Worm (Caenorhabditis elegans) whole organism, L1 larva: Measurements from ENCODE around the gene Y110A2AL.5.

Experiments
- C34B4.2 ChIP-seq: sonication (generic microtip); optimal IDR thresholded peaks from 2 replicates; lab custom pipeline; 2017; ENCODE audit warnings: mild to moderate bottlenecking, missing genetic modification characterization, missing compliant biosample characterization
- Y116A8C.19 ChIP-seq: sonication (generic microtip); optimal IDR thresholded peaks from 2 replicates; lab custom pipeline; 2016; ENCODE audit warnings: missing compliant biosample characterization, missing genetic modification characterization, borderline replicate concordance
- blmp-1 ChIP-seq: fragments of 150-350 bp; optimal IDR thresholded peaks from 2 replicates; lab custom pipeline; 2014; ENCODE audit warnings: missing biosample characterization, missing genetic modification characterization
- ceh-8 ChIP-seq: fragments of 200-800 bp; sonication (Bioruptor generic); optimal IDR thresholded peaks from 2 replicates; lab custom pipeline; 2018; ENCODE audit warnings: mild to moderate bottlenecking, missing genetic modification characterization, moderate library complexity, missing compliant biosample characterization
- ceh-82 ChIP-seq, 3 experiments: fragments of 150-350 bp in 1 of 3; sonication (generic microtip) in 2 of 3; optimal IDR thresholded peaks; 2 replicates each; lab custom pipeline; 2014 to 2017; ENCODE audit warnings: missing biosample characterization in 3 of 3, missing genetic modification characterization in 3 of 3
- ceh-90 ChIP-seq: sonication (generic microtip); optimal IDR thresholded peaks from 2 replicates; lab custom pipeline; 2016; ENCODE audit warnings: missing genetic modification characterization, missing compliant biosample characterization
- dpl-1 ChIP-seq, 3 experiments: fragments of 150-350 bp in 2 of 3; sonication (generic microtip) in 1 of 3; optimal IDR thresholded peaks; 2 replicates each; lab custom pipeline; 2014 to 2017; ENCODE audit warnings: missing biosample characterization in 3 of 3, missing genetic modification characterization in 3 of 3, missing genetic modification reagents in 3 of 3
- egl-27 ChIP-seq, 2 experiments: fragments of 150-350 bp in 1 of 2; sonication (generic microtip); optimal IDR thresholded peaks; 3 replicates each; lab custom pipeline; 2017 to 2018; ENCODE audit warnings: missing biosample characterization in 2 of 2, missing genetic modification characterization in 2 of 2, missing genetic modification reagents in 2 of 2
- elt-2 ChIP-seq: sonication (generic microtip); optimal IDR thresholded peaks from 2 replicates; lab custom pipeline; 2016; ENCODE audit warnings: missing genetic modification characterization, mild to moderate bottlenecking, inconsistent platforms, missing compliant biosample characterization, missing genetic modification reagents
- ets-5 ChIP-seq: fragments of 200-800 bp; sonication (Bioruptor generic); IDR thresholded peaks from 2 replicates; pipeline ENCODE4 v1.3.6; 2022; ENCODE audit warnings: missing genetic modification characterization, missing compliant biosample characterization
- fkh-8 ChIP-seq: sonication (generic microtip); optimal IDR thresholded peaks from 2 replicates; lab custom pipeline; 2016; ENCODE audit warnings: mild to moderate bottlenecking, missing genetic modification characterization, missing compliant biosample characterization
- grh-1 ChIP-seq: fragments of 200-800 bp; sonication (Bioruptor generic); IDR thresholded peaks from 2 replicates; pipeline ENCODE4 v1.3.6; 2022; ENCODE audit warnings: missing genetic modification reagents, missing genetic modification characterization, missing compliant biosample characterization
- hlh-17 ChIP-seq: fragments of 200-800 bp; sonication (Bioruptor generic); optimal IDR thresholded peaks from 2 replicates; lab custom pipeline; 2018; ENCODE audit warnings: missing genetic modification characterization, mild to moderate bottlenecking, missing compliant biosample characterization, moderate library complexity, borderline replicate concordance
- hlh-4 ChIP-seq: sonication (generic microtip); optimal IDR thresholded peaks from 2 replicates; lab custom pipeline; 2016; ENCODE audit warnings: mild to moderate bottlenecking, missing genetic modification characterization, missing compliant biosample characterization
- hpl-2 ChIP-seq: fragments of 150-350 bp; optimal IDR thresholded peaks from 2 replicates; lab custom pipeline; 2014; ENCODE audit warnings: missing biosample characterization, missing genetic modification reagents, missing genetic modification characterization
- irx-1 ChIP-seq: sonication (generic microtip); optimal IDR thresholded peaks from 2 replicates; lab custom pipeline; 2016; ENCODE audit warnings: missing genetic modification characterization, missing compliant biosample characterization
- isw-1 ChIP-seq: fragments of 200-800 bp; sonication (Bioruptor generic); IDR thresholded peaks from 2 replicates; pipeline ENCODE4 v1.3.6; 2022; ENCODE audit warnings: missing genetic modification characterization, missing compliant biosample characterization
- jun-1 ChIP-seq: fragments of 150-350 bp; optimal IDR thresholded peaks from 2 replicates; lab custom pipeline; 2014; ENCODE audit warnings: missing biosample characterization, missing genetic modification reagents, missing genetic modification characterization
- lin-14 ChIP-seq: fragments of 200-800 bp; sonication (Bioruptor generic); optimal IDR thresholded peaks from 2 replicates; lab custom pipeline; 2018; ENCODE audit warnings: mild to moderate bottlenecking, missing genetic modification characterization, moderate library complexity, missing compliant biosample characterization
- lin-15B ChIP-seq: fragments of 150-350 bp; sonication (generic microtip); optimal IDR thresholded peaks from 3 replicates; lab custom pipeline; 2014; ENCODE audit warnings: missing biosample characterization, missing genetic modification characterization
- mdl-1 ChIP-seq, 2 experiments: fragments of 150-350 bp; optimal IDR thresholded peaks; 2 replicates each; lab custom pipeline; 2014 to 2017; ENCODE audit warnings: missing biosample characterization in 2 of 2, missing genetic modification characterization in 2 of 2, inconsistent platforms in 1 of 2
- mep-1 ChIP-seq: fragments of 150-350 bp; optimal IDR thresholded peaks from 2 replicates; lab custom pipeline; 2014; ENCODE audit warnings: missing biosample characterization, missing genetic modification characterization
- nhr-11 ChIP-seq: fragments of 150-350 bp; optimal IDR thresholded peaks from 2 replicates; lab custom pipeline; 2014; ENCODE audit warnings: missing biosample characterization, missing genetic modification characterization
- nhr-12 ChIP-seq: sonication (generic microtip); optimal IDR thresholded peaks from 2 replicates; lab custom pipeline; 2017; ENCODE audit warnings: missing biosample characterization, missing genetic modification characterization
- nhr-20 ChIP-seq: sonication (generic microtip); optimal IDR thresholded peaks from 2 replicates; lab custom pipeline; 2016; ENCODE audit warnings: mild to moderate bottlenecking, missing genetic modification characterization, missing compliant biosample characterization
- nhr-237 ChIP-seq: fragments of 150-350 bp; optimal IDR thresholded peaks from 2 replicates; lab custom pipeline; 2014; ENCODE audit warnings: missing biosample characterization, missing genetic modification characterization
- nhr-71 ChIP-seq: sonication (generic microtip); optimal IDR thresholded peaks from 2 replicates; lab custom pipeline; 2016; ENCODE audit warnings: mild to moderate bottlenecking, missing genetic modification characterization, moderate library complexity, missing compliant biosample characterization
- nhr-76 ChIP-seq: sonication (generic microtip); optimal IDR thresholded peaks from 2 replicates; lab custom pipeline; 2017; ENCODE audit warnings: missing biosample characterization, missing genetic modification characterization
- nhr-77 ChIP-seq: fragments of 150-350 bp; optimal IDR thresholded peaks from 2 replicates; lab custom pipeline; 2014; ENCODE audit warnings: missing biosample characterization, missing genetic modification characterization
- nhr-85 ChIP-seq: sonication (generic microtip); peaks from one replicate; lab custom pipeline; 2016; ENCODE audit warnings: missing genetic modification characterization, inconsistent platforms, missing compliant biosample characterization
- pag-3 ChIP-seq: sonication (generic microtip); optimal IDR thresholded peaks from 2 replicates; lab custom pipeline; 2017; ENCODE audit warnings: missing genetic modification characterization, mild to moderate bottlenecking, missing compliant biosample characterization, antibody characterized with exemption, borderline replicate concordance; ENCODE audit not compliant: insufficient read depth
- pax-3 ChIP-seq: fragments of 200-800 bp; sonication (Bioruptor generic); optimal IDR thresholded peaks from 2 replicates; lab custom pipeline; 2018; ENCODE audit warnings: mild to moderate bottlenecking, missing genetic modification characterization, moderate library complexity, missing compliant biosample characterization
- rnt-1 ChIP-seq: sonication (generic microtip); optimal IDR thresholded peaks from 2 replicates; lab custom pipeline; 2016; ENCODE audit warnings: mild to moderate bottlenecking, missing genetic modification characterization, moderate library complexity, missing compliant biosample characterization
- snpc-4 ChIP-seq: fragments of 150-350 bp; optimal IDR thresholded peaks from 2 replicates; lab custom pipeline; 2014; ENCODE audit warnings: missing biosample characterization, missing genetic modification characterization
- snu-23 ChIP-seq: sonication (generic microtip); optimal IDR thresholded peaks from 2 replicates; lab custom pipeline; 2016; ENCODE audit warnings: missing genetic modification characterization, missing compliant biosample characterization
- swsn-7 ChIP-seq: sonication (generic microtip); optimal IDR thresholded peaks from 2 replicates; lab custom pipeline; 2016; ENCODE audit warnings: missing genetic modification characterization, missing compliant biosample characterization
- tbx-2 ChIP-seq: sonication (generic microtip); optimal IDR thresholded peaks from 2 replicates; lab custom pipeline; 2016; ENCODE audit warnings: missing genetic modification characterization, missing compliant biosample characterization
- unc-130 ChIP-seq: fragments of 150-350 bp; optimal IDR thresholded peaks from 2 replicates; lab custom pipeline; 2017; ENCODE audit warnings: missing biosample characterization, missing genetic modification characterization, inconsistent platforms
- unc-62 ChIP-seq: fragments of 150-350 bp; optimal IDR thresholded peaks from 2 replicates; lab custom pipeline; 2014; ENCODE audit warnings: missing biosample characterization, missing genetic modification reagents, missing genetic modification characterization
- vab-15 ChIP-seq: sonication (generic microtip); optimal IDR thresholded peaks from 2 replicates; lab custom pipeline; 2017; ENCODE audit warnings: missing genotype, mild to moderate bottlenecking, missing genetic modification characterization, missing compliant biosample characterization
- xbp-1 ChIP-seq: sonication (generic microtip); optimal IDR thresholded peaks from 2 replicates; lab custom pipeline; 2016; ENCODE audit warnings: missing genetic modification characterization, missing compliant biosample characterization
- zip-4 ChIP-seq: fragments of 200-800 bp; sonication (Bioruptor generic); optimal IDR thresholded peaks from 2 replicates; lab custom pipeline; 2018; ENCODE audit warnings: mild to moderate bottlenecking, missing genetic modification characterization, moderate library complexity, missing compliant biosample characterization
- ztf-11 ChIP-seq, 2 experiments: sonication (generic microtip); optimal IDR thresholded peaks; 2 replicates each; lab custom pipeline; 2016 to 2017; ENCODE audit warnings: missing genetic modification characterization in 2 of 2, missing biosample characterization in 1 of 2, missing compliant biosample characterization in 1 of 2
- ztf-4 ChIP-seq: fragments of 150-350 bp; optimal IDR thresholded peaks from 2 replicates; lab custom pipeline; 2014; ENCODE audit warnings: missing biosample characterization, missing genetic modification characterization

Gene Y110A2AL.5

ce11 chrII:2832098-2832497, 32.2 kb upstream of the Y110A2AL.5 start (continued):
- TF ChIP-seq unc-62 (no peak), lin-15B (tag; lab: Kevin White, UChicago) (no peak), nhr-20 (tag; lab: Kevin White, UChicago) (peak; percentile 44), hlh-4 (tag; lab: Kevin White, UChicago) (no peak), lin-14 (GFP tag; lab: Kevin White, UChicago) (peak; percentile 77), vab-15 (tag; lab: Kevin White, UChicago) (no peak), zip-4 (GFP tag; lab: Kevin White, UChicago) (no peak), irx-1 (no peak), C34B4.2 (tag; lab: Kevin White, UChicago) (no peak), pax-3 (tag; lab: Kevin White, UChicago) (no peak), ztf-11 (tag; optimal IDR thresholded peaks at IDR 0.05; lab: Kevin White, UChicago) (no peak), nhr-12 (tag; lab: Kevin White, UChicago) (no peak), isw-1 (GFP tag; lab: Robert Waterston, UW) (no peak), nhr-237 (tag; lab: Kevin White, UChicago) (no peak), dpl-1 (GFP tag; optimal IDR thresholded peaks at IDR 0.05; lab: Kevin White, UChicago) (peak in 2 of 3 experiments; percentile 10 to 15), ceh-82 (tag; optimal IDR thresholded peaks at IDR 0.05; lab: Kevin White, UChicago) (peak in 1 of 3 experiments; percentile 6), mdl-1 (tag; optimal IDR thresholded peaks at IDR 0.05; lab: Kevin White, UChicago) (no peak), nhr-76 (no peak), Y116A8C.19 (tag; lab: Kevin White, UChicago) (no peak), xbp-1 (tag; lab: Kevin White, UChicago) (peak; percentile 7), hpl-2 (GFP tag; lab: Kevin White, UChicago) (no peak), fkh-8 (tag; lab: Kevin White, UChicago) (no peak), ets-5 (no peak), grh-1 (GFP tag; lab: Robert Waterston, UW) (no peak), swsn-7 (tag; lab: Kevin White, UChicago) (peak; percentile 10), mep-1 (tag; lab: Kevin White, UChicago) (peak; percentile 48), hlh-17 (no peak), nhr-77 (tag; lab: Kevin White, UChicago) (peak; percentile 9), nhr-85 (tag; lab: Kevin White, UChicago) (peak; percentile 61), pag-3 (tag; lab: Kevin White, UChicago) (no peak), nhr-71 (peak; percentile 52), snu-23 (peak; percentile 33), snpc-4 (tag; lab: Kevin White, UChicago) (no peak), jun-1 (tag; lab: Kevin White, UChicago) (no peak), ceh-8 (GFP tag; lab: Kevin White, UChicago) (no peak), ceh-90 (tag; lab: Kevin White, UChicago) (no peak), elt-2 (no peak), tbx-2 (tag; lab: Kevin White, UChicago) (peak; percentile 28), blmp-1 (peak; percentile 52), ztf-4 (tag; lab: Kevin White, UChicago) (no peak), unc-130 (tag; lab: Kevin White, UChicago) (no peak), egl-27 (tag; optimal IDR thresholded peaks at IDR 0.05; lab: Kevin White, UChicago) (no peak)

- peak; percentile 13 for TF ChIP-seq rnt-1 (tag; lab: Kevin White, UChicago)
- no peak for TF ChIP-seq nhr-11 (tag; lab: Kevin White, UChicago)
- TF ChIP-seq tbx-2 (tag; lab: Kevin White, UChicago): no peak
- peak; percentile 27 for TF ChIP-seq nhr-85 (tag; lab: Kevin White, UChicago)
These were observed 31.8 kb upstream of the Y110A2AL.5 start for ce11 chrII:2832539-2832938.
